Fruit fly (Drosophila melanogaster) whole organism, embryonic: Measurements from ENCODE around the gene GlnRS.

ENCODE experiments used
- ATbp ChIP-seq: fragments of 200-800 bp; sonication (Bioruptor generic); optimal IDR thresholded peaks from 2 replicates; lab custom pipeline; 2017; ENCODE audit warnings: missing biosample characterization, mild to moderate bottlenecking, missing genetic modification characterization, missing genetic modification reagents
- Asciz ChIP-seq: fragments of 200-800 bp; sonication (Bioruptor generic); optimal IDR thresholded peaks from 2 replicates; lab custom pipeline; 2017; ENCODE audit warnings: missing biosample characterization, mild to moderate bottlenecking, missing genetic modification characterization, missing genetic modification reagents
- CG10147 ChIP-seq: fragments of 200-800 bp; sonication (Bioruptor generic); optimal IDR thresholded peaks from 2 replicates; lab custom pipeline; 2019; ENCODE audit warnings: missing biosample characterization, mild to moderate bottlenecking, missing genetic modification characterization, moderate library complexity
- CG10431 ChIP-seq: fragments of 200-800 bp; sonication (Bioruptor generic); optimal IDR thresholded peaks from 3 replicates; lab custom pipeline; 2018; ENCODE audit warnings: missing biosample characterization, mild to moderate bottlenecking, missing genetic modification characterization
- CG12071 ChIP-seq: fragments of 200-800 bp; sonication (Bioruptor generic); optimal IDR thresholded peaks from 3 replicates; lab custom pipeline; 2018; ENCODE audit warnings: missing biosample characterization, mild to moderate bottlenecking, missing genetic modification characterization
- CG13287 ChIP-seq: fragments of 200-800 bp; sonication (Bioruptor generic); IDR thresholded peaks from 2 replicates; pipeline ENCODE4 v1.3.6; 2022; ENCODE audit warnings: missing biosample characterization, missing genetic modification characterization; ENCODE audit not compliant: partially characterized antibody
- CG15601 ChIP-seq: fragments of 200-800 bp; sonication (Bioruptor generic); optimal IDR thresholded peaks from 3 replicates; lab custom pipeline; 2019; ENCODE audit warnings: missing biosample characterization, mild to moderate bottlenecking, missing genetic modification characterization, moderate library complexity
- CG17385 ChIP-seq: fragments of 200-800 bp; sonication (Bioruptor generic); optimal IDR thresholded peaks from 3 replicates; lab custom pipeline; 2018; ENCODE audit warnings: missing biosample characterization, mild to moderate bottlenecking, missing genetic modification characterization
- CG2875 ChIP-seq: fragments of 200-800 bp; sonication (Bioruptor generic); optimal IDR thresholded peaks from 2 replicates; lab custom pipeline; 2017; ENCODE audit warnings: missing biosample characterization, mild to moderate bottlenecking, missing genetic modification characterization, missing genetic modification reagents
- CG3281 ChIP-seq: fragments of 200-800 bp; sonication (Bioruptor generic); optimal IDR thresholded peaks from 3 replicates; lab custom pipeline; 2017; ENCODE audit warnings: missing biosample characterization, mild to moderate bottlenecking, missing genetic modification characterization
- CG34376 ChIP-seq: fragments of 200-800 bp; sonication (Bioruptor generic); optimal IDR thresholded peaks from 2 replicates; lab custom pipeline; 2018; ENCODE audit warnings: missing biosample characterization, mild to moderate bottlenecking, missing genetic modification characterization
- CG3995 ChIP-seq: fragments of 200-800 bp; sonication (Bioruptor generic); optimal IDR thresholded peaks from 3 replicates; lab custom pipeline; 2016; ENCODE audit warnings: missing biosample characterization, missing genetic modification characterization
- CG6765 ChIP-seq: fragments of 200-800 bp; sonication (Bioruptor generic); optimal IDR thresholded peaks from 3 replicates; lab custom pipeline; 2017; ENCODE audit warnings: missing biosample characterization, mild to moderate bottlenecking, missing genetic modification characterization
- CG8290 ChIP-seq, 3 experiments: fragments of 200-800 bp; sonication (Bioruptor generic); optimal IDR thresholded peaks; 2 replicates each; lab custom pipeline; 2016 to 2019; ENCODE audit warnings: missing biosample characterization in 3 of 3, missing genetic modification characterization in 3 of 3, mild to moderate bottlenecking in 2 of 3, moderate library complexity in 1 of 3
- CrebB ChIP-seq: fragments of 200-800 bp; sonication (Bioruptor generic); optimal IDR thresholded peaks from 3 replicates; lab custom pipeline; 2018; ENCODE audit warnings: missing biosample characterization, mild to moderate bottlenecking, missing genetic modification characterization
- Dip3 ChIP-seq: fragments of 200-800 bp; sonication (Bioruptor generic); optimal IDR thresholded peaks from 3 replicates; lab custom pipeline; 2016; ENCODE audit warnings: missing biosample characterization, missing genetic modification characterization
- Fer1 ChIP-seq: fragments of 200-800 bp; sonication (Bioruptor generic); optimal IDR thresholded peaks from 2 replicates; lab custom pipeline; 2017; ENCODE audit warnings: missing biosample characterization, mild to moderate bottlenecking, missing genetic modification characterization
- Hsf ChIP-seq: fragments of 200-800 bp; sonication (Bioruptor generic); optimal IDR thresholded peaks from 3 replicates; lab custom pipeline; 2016; ENCODE audit warnings: missing biosample characterization, missing genetic modification characterization
- Jarid2 ChIP-seq: fragments of 200-800 bp; sonication (Bioruptor generic); optimal IDR thresholded peaks from 3 replicates; lab custom pipeline; 2017; ENCODE audit warnings: mild to moderate bottlenecking, missing biosample characterization, missing genetic modification reagents, missing genetic modification characterization
- MESR4 ChIP-seq: fragments of 200-800 bp; sonication (Bioruptor generic); optimal IDR thresholded peaks from 2 replicates; lab custom pipeline; 2018; ENCODE audit warnings: missing biosample characterization, mild to moderate bottlenecking, missing genetic modification characterization, moderate library complexity
- MTF-1 ChIP-seq: fragments of 200-800 bp; sonication (Bioruptor generic); optimal IDR thresholded peaks from 2 replicates; lab custom pipeline; 2018; ENCODE audit warnings: missing biosample characterization, mild to moderate bottlenecking, missing genetic modification characterization, borderline replicate concordance
- Nf-YC ChIP-seq: fragments of 200-800 bp; optimal IDR thresholded peaks from 3 replicates; lab custom pipeline; 2019; ENCODE audit warnings: missing biosample characterization, mild to moderate bottlenecking, missing genetic modification characterization, moderate library complexity
- Oli ChIP-seq: fragments of 200-800 bp; sonication (Bioruptor generic); optimal IDR thresholded peaks from 2 replicates; lab custom pipeline; 2018; ENCODE audit warnings: missing biosample characterization, mild to moderate bottlenecking, missing genetic modification characterization, moderate library complexity
- Optix ChIP-seq: fragments of 200-800 bp; sonication (Bioruptor generic); IDR thresholded peaks from 3 replicates; pipeline ENCODE4 v1.3.6; 2022; ENCODE audit warnings: missing biosample characterization, missing genetic modification characterization
- Pdp1 ChIP-seq, 2 experiments: fragments of 200-800 bp; sonication (Bioruptor generic); optimal IDR thresholded peaks; 3 replicates each; lab custom pipeline; 2016; ENCODE audit warnings: missing biosample characterization in 2 of 2, missing genetic modification characterization in 2 of 2, mild to moderate bottlenecking in 1 of 2, moderate library complexity in 1 of 2
- Rfx ChIP-seq: fragments of 200-800 bp; sonication (Bioruptor generic); IDR thresholded peaks from 2 replicates; pipeline ENCODE4 v1.3.6; 2022; ENCODE audit warnings: missing biosample characterization, missing genetic modification characterization
- Scr ChIP-seq: fragments of 200-800 bp; sonication (Bioruptor generic); IDR thresholded peaks from 2 replicates; pipeline ENCODE4 v1.3.6; 2022; ENCODE audit warnings: missing biosample characterization, missing genetic modification characterization; ENCODE audit not compliant: partially characterized antibody
- Vsx1 ChIP-seq: fragments of 200-800 bp; sonication (Bioruptor generic); optimal IDR thresholded peaks from 2 replicates; lab custom pipeline; 2017; ENCODE audit warnings: missing biosample characterization, mild to moderate bottlenecking, missing genetic modification characterization, missing genetic modification reagents
- YL-1 ChIP-seq: fragments of 200-800 bp; sonication (Bioruptor generic); optimal IDR thresholded peaks from 3 replicates; lab custom pipeline; 2017; ENCODE audit warnings: missing biosample characterization, mild to moderate bottlenecking, missing genetic modification characterization
- abd-A ChIP-seq: fragments of 200-800 bp; sonication (Bioruptor generic); optimal IDR thresholded peaks from 3 replicates; lab custom pipeline; 2019; ENCODE audit warnings: missing biosample characterization, mild to moderate bottlenecking, missing genetic modification characterization, moderate library complexity
- bowl ChIP-seq: fragments of 200-800 bp; sonication (Bioruptor generic); IDR thresholded peaks from 2 replicates; pipeline ENCODE4 v1.3.6; 2022; ENCODE audit warnings: missing biosample characterization, missing genetic modification characterization
- chinmo ChIP-seq: fragments of 200-800 bp; sonication (Bioruptor generic); IDR thresholded peaks from 4 replicates; pipeline ENCODE4 v1.3.6; 2022; ENCODE audit warnings: missing biosample characterization, missing genetic modification characterization; ENCODE audit not compliant: partially characterized antibody
- chn ChIP-seq: fragments of 200-800 bp; sonication (Bioruptor generic); optimal IDR thresholded peaks from 2 replicates; lab custom pipeline; 2016; ENCODE audit warnings: missing biosample characterization, missing genetic modification characterization
- crp ChIP-seq, 2 experiments: fragments of 200-800 bp; sonication (Bioruptor generic); optimal IDR thresholded peaks; 2 replicates in 1 of 2; 3 replicates in 1 of 2; lab custom pipeline; 2017; ENCODE audit warnings: missing biosample characterization in 2 of 2, missing genetic modification characterization in 2 of 2, mild to moderate bottlenecking in 1 of 2, moderate library complexity in 1 of 2
- cwo ChIP-seq: fragments of 200-800 bp; sonication (Bioruptor generic); optimal IDR thresholded peaks from 3 replicates; lab custom pipeline; 2017; ENCODE audit warnings: missing biosample characterization, missing genetic modification characterization, mild to moderate bottlenecking, moderate library complexity, missing genetic modification reagents
- en ChIP-seq: fragments of 200-800 bp; sonication (Bioruptor generic); optimal IDR thresholded peaks from 2 replicates; lab custom pipeline; 2016; ENCODE audit warnings: missing biosample characterization, missing genetic modification characterization
- eve ChIP-seq, 2 experiments: fragments of >200 bp; optimal IDR thresholded peaks; 2 replicates each; lab custom pipeline; 2017; ENCODE audit warnings: missing biosample characterization in 2 of 2, missing genetic modification characterization in 2 of 2
- gem ChIP-seq: fragments of 200-800 bp; sonication (Bioruptor generic); optimal IDR thresholded peaks from 2 replicates; lab custom pipeline; 2019; ENCODE audit warnings: missing biosample characterization, mild to moderate bottlenecking, missing genetic modification characterization, moderate library complexity
- grau ChIP-seq: fragments of 200-800 bp; optimal IDR thresholded peaks from 3 replicates; lab custom pipeline; 2019; ENCODE audit warnings: missing biosample characterization, mild to moderate bottlenecking, missing genetic modification characterization, moderate library complexity
- jing ChIP-seq: fragments of 200-800 bp; sonication (Bioruptor generic); optimal IDR thresholded peaks from 2 replicates; lab custom pipeline; 2018; ENCODE audit warnings: missing biosample characterization, mild to moderate bottlenecking, missing genetic modification characterization
- odd ChIP-seq: fragments of 200-800 bp; sonication (Bioruptor generic); optimal IDR thresholded peaks from 2 replicates; lab custom pipeline; 2017; ENCODE audit warnings: missing biosample characterization, mild to moderate bottlenecking, missing genetic modification characterization
- org-1 ChIP-seq: fragments of 200-800 bp; sonication (Bioruptor generic); optimal IDR thresholded peaks from 2 replicates; lab custom pipeline; 2017; ENCODE audit warnings: missing biosample characterization, missing genetic modification characterization
- pfk ChIP-seq: fragments of 200-800 bp; sonication (Bioruptor generic); optimal IDR thresholded peaks from 2 replicates; lab custom pipeline; 2018; ENCODE audit warnings: missing biosample characterization, mild to moderate bottlenecking, missing genetic modification characterization, moderate library complexity
- ro ChIP-seq: fragments of 200-800 bp; sonication (Bioruptor generic); IDR thresholded peaks from 2 replicates; pipeline ENCODE4 v1.3.6; 2022; ENCODE audit warnings: missing biosample characterization, missing genetic modification characterization
- run ChIP-seq: fragments of 200-800 bp; sonication (Bioruptor generic); optimal IDR thresholded peaks from 3 replicates; lab custom pipeline; 2018; ENCODE audit warnings: missing biosample characterization, mild to moderate bottlenecking, missing genetic modification characterization
- sens ChIP-seq: fragments of 200-800 bp; sonication (Bioruptor generic); peaks from one replicate; lab custom pipeline; 2016; ENCODE audit warnings: missing biosample characterization, missing genetic modification characterization
- tap ChIP-seq: fragments of 200-800 bp; optimal IDR thresholded peaks from 3 replicates; lab custom pipeline; 2019; ENCODE audit warnings: missing biosample characterization, mild to moderate bottlenecking, missing genetic modification characterization, moderate library complexity
- twi ChIP-seq: fragments of 200-800 bp; optimal IDR thresholded peaks from 2 replicates; lab custom pipeline; 2019; ENCODE audit warnings: missing biosample characterization, mild to moderate bottlenecking, missing genetic modification characterization, moderate library complexity

The GlnRS gene

dm6 chr3R:25292864-25293284 lies 27.4 kb upstream of the GlnRS start, which contains the start of gene CG31098 (continued):
- no peak for TF ChIP-seq Hsf (GFP tag; lab: Kevin White, UChicago)
- TF ChIP-seq Jarid2 (GFP tag; lab: Kevin White, UChicago) = peak; percentile 63
- peak; percentile 52 for TF ChIP-seq CG6765 (GFP tag; lab: Kevin White, UChicago)
- TF ChIP-seq CG8290 (GFP tag; optimal IDR thresholded peaks at IDR 0.05; lab: Kevin White, UChicago) = no peak
- TF ChIP-seq CG8290 (tag; optimal IDR thresholded peaks at IDR 0.05; lab: Kevin White, UChicago) = peak in 1 of 2 experiments; percentile 11
- peak; percentile 33 for TF ChIP-seq MTF-1 (GFP tag; lab: Kevin White, UChicago)
- no peak for TF ChIP-seq Asciz
- 0 out of 3 replicates have a peak, but pooled peaks have one; percentile 18 for TF ChIP-seq Optix (GFP tag; lab: Robert Waterston, UW)
- no peak for TF ChIP-seq Dip3
- no peak for TF ChIP-seq ro
- peak; percentile 22 for TF ChIP-seq tap (tag; lab: Kevin White, UChicago)
- no peak for TF ChIP-seq Nf-YC (tag; lab: Kevin White, UChicago)
- no peak for TF ChIP-seq chn (GFP tag; lab: Kevin White, UChicago)
- TF ChIP-seq CG3281 (GFP tag; lab: Kevin White, UChicago) = peak; percentile 53
- TF ChIP-seq sens (GFP tag; lab: Kevin White, UChicago) = peak; percentile 20
- TF ChIP-seq Rfx (GFP tag; lab: Robert Waterston, UW) = peak; percentile 7; the same call in 1 of the 2 replicates
- TF ChIP-seq en = no peak
- peak; percentile 11 for TF ChIP-seq CG10147 (GFP tag; lab: Kevin White, UChicago)
- no peak for TF ChIP-seq twi
- TF ChIP-seq CG10431 (GFP tag; lab: Kevin White, UChicago) = peak; percentile 26
- peak; percentile 35 for TF ChIP-seq Vsx1 (GFP tag; lab: Kevin White, UChicago)
- peak; percentile 84 for TF ChIP-seq grau (tag; lab: Kevin White, UChicago)
- TF ChIP-seq run (tag; lab: Kevin White, UChicago) = no peak
- TF ChIP-seq abd-A (tag; lab: Kevin White, UChicago) = no peak
- TF ChIP-seq CrebB = peak; percentile 53
- no peak for TF ChIP-seq bowl
- TF ChIP-seq pfk (GFP tag; lab: Kevin White, UChicago) = peak; percentile 47
- peak; percentile 47 for TF ChIP-seq CG17385 (GFP tag; lab: Kevin White, UChicago)
- no peak for TF ChIP-seq Oli (tag; lab: Kevin White, UChicago)
- TF ChIP-seq CG12071 (GFP tag; lab: Kevin White, UChicago) = peak; percentile 52
- peak in 1 of 2 experiments; percentile 39 for TF ChIP-seq Pdp1 (GFP tag; optimal IDR thresholded peaks at IDR 0.05; lab: Kevin White, UChicago)
- peak; percentile 31 for TF ChIP-seq gem
- peak; percentile 62 for TF ChIP-seq cwo (GFP tag; lab: Kevin White, UChicago)
- TF ChIP-seq CG3995 (GFP tag; lab: Kevin White, UChicago) = peak; percentile 72
- peak; percentile 53 for TF ChIP-seq odd (GFP tag; lab: Kevin White, UChicago)
- peak; percentile 0 for TF ChIP-seq CG15601 (tag; lab: Kevin White, UChicago)
- TF ChIP-seq Scr = no peak
- peak; percentile 72 for TF ChIP-seq Fer1 (GFP tag; lab: Kevin White, UChicago)
- peak in 1 of 2 experiments; percentile 71 for TF ChIP-seq crp (GFP tag; optimal IDR thresholded peaks at IDR 0.05; lab: Kevin White, UChicago)
- peak in 1 of 2 experiments; percentile 18 for TF ChIP-seq eve (GFP tag; optimal IDR thresholded peaks at IDR 0.05; lab: Kevin White, UChicago)
- TF ChIP-seq CG13287 (GFP tag; lab: Robert Waterston, UW) = peak; percentile 63; the same call in 1 of the 2 replicates
- TF ChIP-seq MESR4 (GFP tag; lab: Kevin White, UChicago) = peak; percentile 5
- peak; percentile 39 for TF ChIP-seq ATbp (GFP tag; lab: Kevin White, UChicago)
- TF ChIP-seq CG34376 = peak; percentile 87
- TF ChIP-seq YL-1 (GFP tag; lab: Kevin White, UChicago) = peak; percentile 0
- TF ChIP-seq jing (GFP tag; lab: Kevin White, UChicago) = no peak
- TF ChIP-seq chinmo (GFP tag; lab: Robert Waterston, UW) = peak; percentile 81; the same call in 2 of the 4 replicates
- no peak for TF ChIP-seq org-1 (GFP tag; lab: Kevin White, UChicago)
- TF ChIP-seq CG2875 (GFP tag; lab: Kevin White, UChicago) = no peak
